Worm (Caenorhabditis elegans) whole organism, midembryonic: ENCODE data around the gene T04H1.5.

Source experiments
- T22C8.4 ChIP-seq: fragments of 200-800 bp; sonication (Bioruptor generic); IDR thresholded peaks from 2 replicates; pipeline ENCODE4 v1.3.6; 2022; ENCODE audit warnings: missing genetic modification characterization, missing compliant biosample characterization
- cog-1 ChIP-seq: sonication (generic microtip); optimal IDR thresholded peaks from 2 replicates; lab custom pipeline; 2016; ENCODE audit warnings: missing genetic modification characterization, missing compliant biosample characterization
- flt-1 ChIP-seq: fragments of 200-800 bp; sonication (Bioruptor generic); IDR thresholded peaks from 2 replicates; pipeline ENCODE4 v1.3.6; 2022; ENCODE audit warnings: missing genetic modification characterization, missing compliant biosample characterization
- klf-2 ChIP-seq: fragments of 200-800 bp; sonication (Bioruptor generic); conservative IDR thresholded peaks from 2 replicates; pipeline ENCODE4 v1.3.6; 2022; ENCODE audit warnings: missing genetic modification reagents, missing genetic modification characterization, missing compliant biosample characterization
- med-1 ChIP-seq: sonication (generic microtip); optimal IDR thresholded peaks from 2 replicates; lab custom pipeline; 2017; ENCODE audit warnings: missing genetic modification characterization, mild to moderate bottlenecking, missing compliant biosample characterization, antibody characterized with exemption, missing genetic modification reagents; ENCODE audit not compliant: insufficient read depth
- ref-1 ChIP-seq: fragments of 200-800 bp; sonication (Bioruptor generic); conservative IDR thresholded peaks from 2 replicates; pipeline ENCODE4 v1.3.6; 2022; ENCODE audit warnings: missing genetic modification reagents, missing genetic modification characterization, missing compliant biosample characterization
- tab-1 ChIP-seq: fragments of 200-800 bp; sonication (Bioruptor generic); IDR thresholded peaks from 2 replicates; pipeline ENCODE4 v1.3.6; 2022; ENCODE audit warnings: missing genetic modification characterization, missing compliant biosample characterization
- ztf-23 ChIP-seq: fragments of 200-800 bp; sonication (Bioruptor generic); IDR thresholded peaks from 2 replicates; pipeline ENCODE4 v1.3.6; 2022; ENCODE audit warnings: missing genetic modification reagents, missing genetic modification characterization, missing compliant biosample characterization
- ztf-29 ChIP-seq: fragments of 200-800 bp; sonication (Bioruptor generic); IDR thresholded peaks from 2 replicates; pipeline ENCODE4 v1.3.6; 2022; ENCODE audit warnings: missing genetic modification reagents, missing genetic modification characterization, missing compliant biosample characterization

Gene T04H1.5

ce11 chrV:12296794-12297193, 45.7 kb downstream of the T04H1.5 start:
- no peak for TF ChIP-seq klf-2 (GFP tag; lab: Robert Waterston, UW)
- no peak for TF ChIP-seq ztf-29 (GFP tag; lab: Robert Waterston, UW)
- TF ChIP-seq cog-1 (tag; lab: Kevin White, UChicago) = no peak
- TF ChIP-seq ref-1 (GFP tag; lab: Robert Waterston, UW) = no peak
- TF ChIP-seq tab-1 (GFP tag; lab: Robert Waterston, UW) = no peak
- TF ChIP-seq ztf-23 (GFP tag; lab: Robert Waterston, UW) = no peak
- no peak for TF ChIP-seq T22C8.4 (GFP tag; lab: Robert Waterston, UW)
- no peak for TF ChIP-seq flt-1 (GFP tag; lab: Robert Waterston, UW)
- no peak for TF ChIP-seq med-1

- TF ChIP-seq ztf-23 (GFP tag; lab: Robert Waterston, UW) (no peak), tab-1 (GFP tag; lab: Robert Waterston, UW) (no peak), ztf-29 (GFP tag; lab: Robert Waterston, UW) (no peak), T22C8.4 (GFP tag; lab: Robert Waterston, UW) (no peak), cog-1 (tag; lab: Kevin White, UChicago) (no peak), flt-1 (GFP tag; lab: Robert Waterston, UW) (no peak), klf-2 (GFP tag; lab: Robert Waterston, UW) (no peak), med-1 (no peak), ref-1 (GFP tag; lab: Robert Waterston, UW) (no peak)
Measured at ce11 chrV:12298184-12298583, 47.0 kb downstream of the T04H1.5 start.

DNA sequence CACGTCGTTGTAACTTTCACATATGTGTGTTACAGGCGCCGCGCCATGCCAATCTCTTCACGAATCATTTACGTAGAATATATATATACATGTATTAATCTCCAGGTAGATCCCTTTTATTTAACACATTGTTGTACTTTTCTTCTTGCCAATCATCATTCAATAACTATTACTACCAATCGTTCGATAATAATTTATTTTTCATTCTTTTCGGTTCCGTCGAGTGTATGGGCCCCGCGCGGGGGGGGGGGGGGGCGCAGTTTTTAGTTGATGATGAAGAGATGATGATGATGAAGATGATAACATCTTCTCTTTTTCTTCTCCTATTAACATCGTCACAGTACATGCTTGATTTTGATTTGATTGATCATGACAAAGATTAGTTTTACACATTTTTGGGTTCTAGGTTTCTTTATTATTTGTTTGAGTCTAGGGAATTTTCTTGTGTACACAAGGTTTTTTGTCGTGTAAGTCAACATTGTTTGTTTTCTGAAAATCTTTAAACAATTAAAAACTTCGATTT, 48.2 kb downstream of the T04H1.5 start:
- no peak for TF ChIP-seq cog-1 (tag; lab: Kevin White, UChicago)

DNA sequence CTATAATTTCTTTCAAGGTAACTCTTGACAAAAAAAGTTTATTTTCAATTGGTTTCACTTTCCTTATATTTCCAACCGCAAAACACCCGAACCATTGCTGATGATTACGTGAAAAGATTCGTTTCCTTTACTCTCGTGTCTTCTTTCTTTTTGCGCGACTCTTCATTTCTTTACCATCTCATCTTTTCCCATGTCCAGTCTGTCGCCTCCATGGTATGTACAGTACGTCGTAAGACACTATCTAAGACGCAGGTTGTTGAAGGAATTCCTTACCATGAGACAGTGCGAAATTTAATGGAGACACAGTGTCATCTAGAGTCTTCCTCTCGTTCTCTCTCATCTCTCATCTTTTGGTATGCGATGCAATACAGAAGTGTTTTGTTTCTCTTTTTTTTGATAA, 49.0 kb downstream of the T04H1.5 start:
- TF ChIP-seq ztf-29 (GFP tag; lab: Robert Waterston, UW) = no peak
- no peak for TF ChIP-seq T22C8.4 (GFP tag; lab: Robert Waterston, UW)
- TF ChIP-seq klf-2 (GFP tag; lab: Robert Waterston, UW) = no peak
- no peak for TF ChIP-seq med-1
- TF ChIP-seq flt-1 (GFP tag; lab: Robert Waterston, UW) = no peak
- TF ChIP-seq ref-1 (GFP tag; lab: Robert Waterston, UW) = no peak
- no peak for TF ChIP-seq cog-1 (tag; lab: Kevin White, UChicago)
- TF ChIP-seq tab-1 (GFP tag; lab: Robert Waterston, UW) = no peak
- TF ChIP-seq ztf-23 (GFP tag; lab: Robert Waterston, UW) = no peak

DNA sequence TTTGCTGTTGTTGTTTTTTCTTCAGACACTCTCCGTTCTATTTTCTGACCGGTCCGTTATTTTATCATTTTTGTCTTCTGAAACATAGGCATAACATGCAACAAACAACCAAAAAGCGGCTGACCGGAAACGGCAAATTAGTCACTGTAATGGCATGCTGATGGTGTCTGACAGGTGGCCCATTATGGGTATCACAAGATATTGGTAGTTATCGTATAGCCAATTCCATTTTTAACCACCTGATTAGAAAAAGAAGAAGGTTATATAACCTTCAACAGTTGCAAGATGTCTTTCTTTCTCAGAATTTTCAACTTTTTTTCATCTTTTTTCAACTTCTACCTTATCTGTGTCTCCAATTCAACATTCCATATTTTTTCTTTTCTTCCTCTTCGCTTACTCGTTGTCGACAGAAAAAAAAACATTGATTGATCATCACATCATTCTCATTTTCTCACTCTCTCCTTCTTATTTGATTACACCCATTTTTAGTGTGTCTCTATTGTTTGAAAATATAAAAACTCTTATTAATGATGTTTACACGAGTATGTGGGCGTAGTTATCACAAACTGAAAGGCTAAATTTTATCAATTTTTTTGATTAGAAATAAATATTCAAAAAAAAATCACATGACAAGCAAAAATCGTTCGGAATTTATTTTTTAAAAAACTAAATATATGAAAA, 49.8 kb downstream of the T04H1.5 start:
- no peak for TF ChIP-seq ztf-23 (GFP tag; lab: Robert Waterston, UW)
- TF ChIP-seq ztf-29 (GFP tag; lab: Robert Waterston, UW) = no peak
- no peak for TF ChIP-seq ref-1 (GFP tag; lab: Robert Waterston, UW)
- TF ChIP-seq klf-2 (GFP tag; lab: Robert Waterston, UW) = no peak
- no peak for TF ChIP-seq cog-1 (tag; lab: Kevin White, UChicago)
- no peak for TF ChIP-seq T22C8.4 (GFP tag; lab: Robert Waterston, UW)
- no peak for TF ChIP-seq flt-1 (GFP tag; lab: Robert Waterston, UW)
- no peak for TF ChIP-seq tab-1 (GFP tag; lab: Robert Waterston, UW)
- no peak for TF ChIP-seq med-1
